Fruit fly (Drosophila melanogaster): ENCODE results near the gene JMJD4.
A peak's percentile ranks its signal among the peaks of the same experiment; 100 is the strongest.

dm6 chr2L:18121367-18122230, 37.5 kb downstream of the JMJD4 start:
- TF ChIP-seq CG12768 (GFP tag; optimal IDR thresholded peaks at IDR 0.05) = peak; percentile 46
- TF ChIP-seq CG7045 (GFP tag; optimal IDR thresholded peaks at IDR 0.05) = peak; percentile 55
- TF ChIP-seq Mnt (GFP tag; optimal IDR thresholded peaks at IDR 0.05) = no peak
- TF ChIP-seq CG5204 (GFP tag; optimal IDR thresholded peaks at IDR 0.05) = peak; percentile 39
- no peak for TF ChIP-seq cnc (optimal IDR thresholded peaks at IDR 0.05)
- TF ChIP-seq CG14711 (tag; optimal IDR thresholded peaks at IDR 0.05) = peak; percentile 37
- peak; percentile 24 for TF ChIP-seq bab1 (GFP tag; optimal IDR thresholded peaks at IDR 0.05)
